Fruit fly (Drosophila melanogaster) whole organism, adult: ENCODE measurements around the gene Sdic4.
A peak's percentile ranks its signal among the peaks of the same experiment; 100 is the strongest.
"Not testable (repeated sequence)": the region's sequence is repeated elsewhere in the genome, so short reads cannot be mapped to it uniquely, and the experiment has no call there.

Experiments
- CG11617 ChIP-seq: fragments of 200-800 bp; sonication (Bioruptor generic); optimal IDR thresholded peaks from 2 replicates; lab custom pipeline; 2017; ENCODE audit warnings: mild to moderate bottlenecking, missing biosample characterization, missing genetic modification reagents, missing genetic modification characterization
- CG12768 ChIP-seq: fragments of 200-800 bp; sonication (Bioruptor generic); optimal IDR thresholded peaks from 2 replicates; lab custom pipeline; 2017; ENCODE audit warnings: missing biosample characterization, missing genetic modification characterization, mild to moderate bottlenecking, moderate library complexity, missing genetic modification reagents
- CG14711 ChIP-seq: fragments of 200-800 bp; sonication (Bioruptor generic); optimal IDR thresholded peaks from 2 replicates; lab custom pipeline; 2018; ENCODE audit warnings: missing biosample characterization, mild to moderate bottlenecking, missing genetic modification characterization, moderate library complexity
- CG1620 ChIP-seq: fragments of 200-800 bp; sonication (Bioruptor generic); optimal IDR thresholded peaks from 2 replicates; lab custom pipeline; 2016; ENCODE audit warnings: missing biosample characterization, missing genetic modification characterization
- CG33017 ChIP-seq: fragments of 200-800 bp; sonication (Bioruptor generic); optimal IDR thresholded peaks from 2 replicates; lab custom pipeline; 2018; ENCODE audit warnings: missing biosample characterization, mild to moderate bottlenecking, missing genetic modification characterization, moderate library complexity
- CG5204 ChIP-seq: fragments of 200-800 bp; sonication (Bioruptor generic); optimal IDR thresholded peaks from 2 replicates; lab custom pipeline; 2016; ENCODE audit warnings: missing biosample characterization, missing genetic modification characterization
- CG7045 ChIP-seq: fragments of 200-800 bp; sonication (Bioruptor generic); optimal IDR thresholded peaks from 2 replicates; lab custom pipeline; 2017; ENCODE audit warnings: missing biosample characterization, mild to moderate bottlenecking, missing genetic modification characterization
- CG7101 ChIP-seq: fragments of 200-800 bp; sonication (Bioruptor generic); optimal IDR thresholded peaks from 2 replicates; lab custom pipeline; 2018; ENCODE audit warnings: missing biosample characterization, mild to moderate bottlenecking, missing genetic modification characterization, moderate library complexity
- Clk ChIP-seq: fragments of 200-800 bp; sonication (Bioruptor generic); optimal IDR thresholded peaks from 2 replicates; lab custom pipeline; 2017; ENCODE audit warnings: missing biosample characterization, missing genetic modification characterization
- Crg-1 ChIP-seq: fragments of 200-800 bp; sonication (Bioruptor generic); optimal IDR thresholded peaks from 2 replicates; lab custom pipeline; 2016; ENCODE audit warnings: missing biosample characterization, missing genetic modification characterization
- Hr96 ChIP-seq: fragments of 200-800 bp; sonication (Bioruptor generic); optimal IDR thresholded peaks from 2 replicates; lab custom pipeline; 2016; ENCODE audit warnings: missing biosample characterization, missing genetic modification characterization
- Mnt ChIP-seq: fragments of 200-800 bp; sonication (Bioruptor generic); optimal IDR thresholded peaks from 2 replicates; lab custom pipeline; 2016; ENCODE audit warnings: missing biosample characterization, mild to moderate bottlenecking, missing genetic modification characterization
- bab1 ChIP-seq: fragments of 200-800 bp; sonication (Bioruptor generic); optimal IDR thresholded peaks from 3 replicates; lab custom pipeline; 2019; ENCODE audit warnings: missing biosample characterization, mild to moderate bottlenecking, missing genetic modification characterization, moderate library complexity
- cic ChIP-seq: fragments of 200-800 bp; sonication (Bioruptor generic); optimal IDR thresholded peaks from 2 replicates; lab custom pipeline; 2017; ENCODE audit warnings: missing biosample characterization, mild to moderate bottlenecking, missing genetic modification characterization, moderate library complexity
- cnc ChIP-seq, 2 experiments: fragments of >200 bp; optimal IDR thresholded peaks; 2 replicates each; lab custom pipeline; 2017
- kay ChIP-seq: fragments of 200-800 bp; sonication (Bioruptor generic); peaks from one replicate; lab custom pipeline; 2016; ENCODE audit warnings: missing biosample characterization, missing genetic modification characterization, borderline replicate concordance
- ovo ChIP-seq: fragments of 200-800 bp; sonication (Bioruptor generic); optimal IDR thresholded peaks from 2 replicates; lab custom pipeline; 2016; ENCODE audit warnings: missing biosample characterization, missing genetic modification characterization
- pad ChIP-seq: fragments of 200-800 bp; sonication (Bioruptor generic); optimal IDR thresholded peaks from 3 replicates; lab custom pipeline; 2017; ENCODE audit warnings: missing biosample characterization, missing genetic modification characterization, mild to moderate bottlenecking, moderate library complexity, missing genetic modification reagents
- tj ChIP-seq: fragments of 200-800 bp; sonication (Bioruptor generic); optimal IDR thresholded peaks from 3 replicates; lab custom pipeline; 2017; ENCODE audit warnings: missing biosample characterization, mild to moderate bottlenecking, missing genetic modification characterization, moderate library complexity
- toe ChIP-seq: fragments of 200-800 bp; sonication (Bioruptor generic); optimal IDR thresholded peaks from 2 replicates; lab custom pipeline; 2016; ENCODE audit warnings: missing biosample characterization, missing genetic modification characterization

Sdic4 gene

DNA sequence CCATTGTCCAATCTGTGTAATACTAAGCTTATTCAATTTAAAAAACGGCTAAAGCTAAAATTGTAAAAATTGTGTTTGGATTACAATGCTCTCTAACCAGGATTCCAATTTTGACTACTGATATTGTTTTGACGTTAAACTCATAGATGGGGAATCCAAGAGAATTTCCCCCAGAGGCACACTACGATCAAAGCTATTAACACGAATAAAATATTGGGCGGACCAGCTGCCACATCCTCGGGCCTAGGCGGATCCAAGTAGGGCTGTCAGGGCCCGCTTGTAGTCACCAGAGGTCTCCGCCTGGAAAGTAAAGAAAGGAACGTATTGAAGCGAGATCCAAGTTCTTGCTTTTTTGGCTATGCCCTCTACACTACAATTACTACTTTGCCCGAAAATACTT, 15.3 kb downstream of the Sdic4 start, which contains the start of gene SdicB:
Gene SdicB (minus strand): TSS at position 101 of the 400 bp plus-strand sequence.
- TF ChIP-seq Crg-1; CG11617 (GFP tag; lab: Kevin White, UChicago); Mnt: not testable (repeated sequence)

DNA sequence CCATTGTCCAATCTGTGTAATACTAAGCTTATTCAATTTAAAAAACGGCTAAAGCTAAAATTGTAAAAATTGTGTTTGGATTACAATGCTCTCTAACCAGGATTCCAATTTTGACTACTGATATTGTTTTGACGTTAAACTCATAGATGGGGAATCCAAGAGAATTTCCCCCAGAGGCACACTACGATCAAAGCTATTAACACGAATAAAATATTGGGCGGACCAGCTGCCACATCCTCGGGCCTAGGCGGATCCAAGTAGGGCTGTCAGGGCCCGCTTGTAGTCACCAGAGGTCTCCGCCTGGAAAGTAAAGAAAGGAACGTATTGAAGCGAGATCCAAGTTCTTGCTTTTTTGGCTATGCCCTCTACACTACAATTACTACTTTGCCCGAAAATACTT, 23.0 kb downstream of the Sdic4 start, which contains the start of gene SdicA:
Gene SdicA (minus strand): TSS at position 101 of the 400 bp plus-strand sequence.
- not testable (repeated sequence) for TF ChIP-seq toe (GFP tag; lab: Kevin White, UChicago); CG11617 (GFP tag; lab: Kevin White, UChicago); Mnt

DNA sequence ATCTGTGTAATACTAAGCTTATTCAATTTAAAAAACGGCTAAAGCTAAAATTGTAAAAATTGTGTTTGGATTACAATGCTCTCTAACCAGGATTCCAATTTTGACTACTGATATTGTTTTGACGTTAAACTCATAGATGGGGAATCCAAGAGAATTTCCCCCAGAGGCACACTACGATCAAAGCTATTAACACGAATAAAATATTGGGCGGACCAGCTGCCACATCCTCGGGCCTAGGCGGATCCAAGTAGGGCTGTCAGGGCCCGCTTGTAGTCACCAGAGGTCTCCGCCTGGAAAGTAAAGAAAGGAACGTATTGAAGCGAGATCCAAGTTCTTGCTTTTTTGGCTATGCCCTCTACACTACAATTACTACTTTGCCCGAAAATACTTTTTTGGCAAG, 30.7 kb downstream of the Sdic4 start, which contains the start of gene Sdic3:
Gene Sdic3 (minus strand): TSS at position 101 of the 400 bp plus-strand sequence.
- not testable (repeated sequence) for TF ChIP-seq cic; bab1 (GFP tag; lab: Kevin White, UChicago); CG1620 (GFP tag; lab: Kevin White, UChicago)

DNA sequence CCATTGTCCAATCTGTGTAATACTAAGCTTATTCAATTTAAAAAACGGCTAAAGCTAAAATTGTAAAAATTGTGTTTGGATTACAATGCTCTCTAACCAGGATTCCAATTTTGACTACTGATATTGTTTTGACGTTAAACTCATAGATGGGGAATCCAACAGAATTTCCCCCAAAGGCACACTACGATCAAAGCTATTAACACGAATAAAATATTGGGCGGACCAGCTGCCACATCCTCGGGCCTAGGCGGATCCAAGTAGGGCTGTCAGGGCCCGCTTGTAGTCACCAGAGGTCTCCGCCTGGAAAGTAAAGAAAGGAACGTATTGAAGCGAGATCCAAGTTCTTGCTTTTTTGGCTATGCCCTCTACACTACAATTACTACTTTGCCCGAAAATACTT, 38.4 kb downstream of the Sdic4 start, which contains the start of gene Sdic2:
Gene Sdic2 (minus strand): TSS at position 101 of the 400 bp plus-strand sequence.
- not testable (repeated sequence) for TF ChIP-seq tj (GFP tag; lab: Kevin White, UChicago); Mnt; cnc (optimal IDR thresholded peaks at IDR 0.05; lab: Kevin White, UChicago)

DNA sequence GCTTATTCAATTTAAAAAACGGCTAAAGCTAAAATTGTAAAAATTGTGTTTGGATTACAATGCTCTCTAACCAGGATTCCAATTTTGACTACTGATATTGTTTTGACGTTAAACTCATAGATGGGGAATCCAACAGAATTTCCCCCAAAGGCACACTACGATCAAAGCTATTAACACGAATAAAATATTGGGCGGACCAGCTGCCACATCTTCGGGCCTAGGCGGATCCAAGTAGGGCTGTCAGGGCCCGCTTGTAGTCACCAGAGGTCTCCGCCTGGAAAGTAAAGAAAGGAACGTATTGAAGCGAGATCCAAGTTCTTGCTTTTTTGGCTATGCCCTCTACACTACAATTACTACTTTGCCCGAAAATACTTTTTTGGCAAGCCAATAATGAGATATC, 46.3 kb downstream of the Sdic4 start, which contains the start of gene Sdic1:
Gene Sdic1 (minus strand): TSS at position 101 of the 400 bp plus-strand sequence.
- not testable (repeated sequence) for TF ChIP-seq CG33017 (tag; lab: Kevin White, UChicago); bab1 (GFP tag; lab: Kevin White, UChicago); CG7045 (GFP tag; lab: Kevin White, UChicago)

DNA sequence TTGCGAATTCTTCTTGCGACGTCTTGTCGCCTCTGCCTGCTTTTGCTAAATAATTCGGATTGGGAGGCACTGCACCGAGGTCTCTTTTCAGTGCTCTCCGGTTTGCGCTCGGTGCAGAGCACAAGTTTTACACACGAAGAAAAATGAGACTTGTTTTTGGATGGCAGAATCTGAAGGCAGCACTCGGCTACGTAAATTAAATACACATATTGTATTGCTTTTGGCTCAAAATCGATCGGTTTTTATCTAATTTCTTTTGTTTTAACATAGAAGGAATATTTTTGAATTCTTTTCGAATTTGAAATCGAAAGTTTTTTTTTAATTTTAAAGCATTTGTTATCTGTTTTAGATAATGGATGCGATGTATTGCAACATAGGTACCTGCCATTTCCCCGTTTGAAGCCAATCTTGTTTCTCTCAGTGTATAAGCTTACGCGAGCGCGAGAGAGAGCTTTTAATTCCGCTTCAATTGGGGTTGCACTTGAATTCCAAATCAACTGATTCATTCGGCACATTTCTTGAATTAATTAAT, 51.3 kb downstream of the Sdic4 start, which contains the start of gene AnxB10:
Gene AnxB10 (minus strand): TSS at position 51 of the 532 bp plus-strand sequence.
- TF ChIP-seq CG1620 (GFP tag; lab: Kevin White, UChicago), result peak; percentile 90
- peak; percentile 96 for TF ChIP-seq CG11617 (GFP tag; lab: Kevin White, UChicago)
- peak; percentile 90 for TF ChIP-seq ovo (GFP tag; lab: Kevin White, UChicago)
- peak; percentile 92 for TF ChIP-seq CG5204 (GFP tag; lab: Kevin White, UChicago)
- peak; percentile 87 for TF ChIP-seq CG14711
- peak; percentile 93 for TF ChIP-seq CG7045 (GFP tag; lab: Kevin White, UChicago)
- peak; percentile 64 for TF ChIP-seq cic
- peak; percentile 64 for TF ChIP-seq Clk
- TF ChIP-seq cnc (optimal IDR thresholded peaks at IDR 0.05; lab: Kevin White, UChicago), result no peak
- TF ChIP-seq bab1 (GFP tag; lab: Kevin White, UChicago), result peak; percentile 96
- peak; percentile 89 for TF ChIP-seq CG12768 (GFP tag; lab: Kevin White, UChicago)
- TF ChIP-seq kay (GFP tag; lab: Kevin White, UChicago), result peak; percentile 89
- peak; percentile 86 for TF ChIP-seq pad
- TF ChIP-seq tj (GFP tag; lab: Kevin White, UChicago), result peak; percentile 79
- TF ChIP-seq CG33017 (tag; lab: Kevin White, UChicago), result peak; percentile 85
- TF ChIP-seq Crg-1, result peak; percentile 92
- TF ChIP-seq Mnt, result peak; percentile 72
- peak; percentile 89 for TF ChIP-seq toe (GFP tag; lab: Kevin White, UChicago)
- peak; percentile 91 for TF ChIP-seq CG7101 (tag; lab: Kevin White, UChicago)
- TF ChIP-seq Hr96, result peak; percentile 95
